Fruit fly (Drosophila melanogaster) whole organism, embryonic: ENCODE measurements around the gene CG9130.

ENCODE experiments used
- Blimp-1 ChIP-seq: fragments of 200-800 bp; sonication (Bioruptor generic); optimal IDR thresholded peaks from 3 replicates; lab custom pipeline; 2018; ENCODE audit warnings: missing biosample characterization, missing genetic modification characterization, mild to moderate bottlenecking, moderate library complexity, missing genetic modification reagents
- CG10543 ChIP-seq: fragments of 200-800 bp; sonication (Bioruptor generic); optimal IDR thresholded peaks from 3 replicates; lab custom pipeline; 2017; ENCODE audit warnings: missing biosample characterization, mild to moderate bottlenecking, missing genetic modification characterization, moderate library complexity
- CG10979 ChIP-seq: fragments of 200-800 bp; sonication (Bioruptor generic); optimal IDR thresholded peaks from 2 replicates; lab custom pipeline; 2018; ENCODE audit warnings: missing biosample characterization, mild to moderate bottlenecking, missing genetic modification characterization, moderate library complexity
- CG12219 ChIP-seq: fragments of 200-800 bp; sonication (Bioruptor generic); optimal IDR thresholded peaks from 3 replicates; lab custom pipeline; 2018; ENCODE audit warnings: missing biosample characterization, mild to moderate bottlenecking, missing genetic modification characterization
- CG14050 ChIP-seq: fragments of 200-800 bp; sonication (Bioruptor generic); IDR thresholded peaks from 3 replicates; pipeline ENCODE4 v1.3.6; 2022; ENCODE audit warnings: missing biosample characterization, missing genetic modification characterization
- CG14710 ChIP-seq: fragments of 200-800 bp; sonication (Bioruptor generic); optimal IDR thresholded peaks from 3 replicates; lab custom pipeline; 2019; ENCODE audit warnings: missing biosample characterization, mild to moderate bottlenecking, missing genetic modification characterization, moderate library complexity
- CG1529 ChIP-seq: fragments of 200-800 bp; sonication (Bioruptor generic); optimal IDR thresholded peaks from 3 replicates; lab custom pipeline; 2018; ENCODE audit warnings: missing biosample characterization, missing genetic modification characterization
- CG15514 ChIP-seq: fragments of 200-800 bp; sonication (Bioruptor generic); optimal IDR thresholded peaks from 3 replicates; lab custom pipeline; 2017; ENCODE audit warnings: missing biosample characterization, missing genetic modification characterization, mild to moderate bottlenecking, moderate library complexity, missing genetic modification reagents
- CG16779 ChIP-seq: fragments of 200-800 bp; sonication (Bioruptor generic); IDR thresholded peaks from 2 replicates; pipeline ENCODE4 v1.3.6; 2022; ENCODE audit warnings: missing biosample characterization, missing genetic modification characterization
- CG16863 ChIP-seq: fragments of 200-800 bp; sonication (Bioruptor generic); optimal IDR thresholded peaks from 3 replicates; lab custom pipeline; 2016; ENCODE audit warnings: missing biosample characterization, missing genetic modification characterization
- CG17361 ChIP-seq: fragments of 200-800 bp; sonication (Bioruptor generic); IDR thresholded peaks from 3 replicates; pipeline ENCODE4 v1.3.6; 2022; ENCODE audit warnings: missing biosample characterization, missing genetic modification characterization
- CG17385 ChIP-seq: fragments of 200-800 bp; sonication (Bioruptor generic); optimal IDR thresholded peaks from 3 replicates; lab custom pipeline; 2018; ENCODE audit warnings: missing biosample characterization, mild to moderate bottlenecking, missing genetic modification characterization
- CG1792 ChIP-seq: fragments of 200-800 bp; sonication (Bioruptor generic); optimal IDR thresholded peaks from 2 replicates; lab custom pipeline; 2016; ENCODE audit warnings: missing biosample characterization, missing genetic modification characterization
- CG2129 ChIP-seq: fragments of 200-800 bp; sonication (Bioruptor generic); IDR thresholded peaks from 2 replicates; pipeline ENCODE4 v1.3.6; 2022; ENCODE audit warnings: missing biosample characterization, missing genetic modification characterization; ENCODE audit not compliant: partially characterized antibody
- CG2678 ChIP-seq: fragments of 200-800 bp; sonication (Bioruptor generic); optimal IDR thresholded peaks from 3 replicates; lab custom pipeline; 2019; ENCODE audit warnings: missing biosample characterization, mild to moderate bottlenecking, missing genetic modification characterization, moderate library complexity
- CG30431 ChIP-seq: fragments of 200-800 bp; sonication (Bioruptor generic); optimal IDR thresholded peaks from 2 replicates; lab custom pipeline; 2017; ENCODE audit warnings: missing biosample characterization, missing genetic modification characterization
- CG3726 ChIP-seq: fragments of 200-800 bp; sonication (Bioruptor generic); IDR thresholded peaks from 3 replicates; pipeline ENCODE4, ENCODE4 v1.3.6; 2022; ENCODE audit warnings: missing biosample characterization, missing genetic modification characterization
- CG3838 ChIP-seq: fragments of 200-800 bp; sonication (Bioruptor generic); optimal IDR thresholded peaks from 3 replicates; lab custom pipeline; 2016; ENCODE audit warnings: missing biosample characterization, missing genetic modification characterization
- CG42726 ChIP-seq: fragments of 200-800 bp; sonication (Bioruptor generic); IDR thresholded peaks from 2 replicates; pipeline ENCODE4 v1.3.6; 2022; ENCODE audit warnings: missing biosample characterization, missing genetic modification characterization; ENCODE audit not compliant: partially characterized antibody
- CG4730 ChIP-seq: fragments of 200-800 bp; sonication (Bioruptor generic); IDR thresholded peaks from 2 replicates; pipeline ENCODE4 v1.3.6; 2022; ENCODE audit warnings: missing biosample characterization, missing genetic modification characterization
- CG6689 ChIP-seq: fragments of 200-800 bp; sonication (Bioruptor generic); IDR thresholded peaks from 2 replicates; pipeline ENCODE4 v1.3.6; 2022; ENCODE audit warnings: missing biosample characterization, missing genetic modification characterization
- CG6765 ChIP-seq: fragments of 200-800 bp; sonication (Bioruptor generic); optimal IDR thresholded peaks from 3 replicates; lab custom pipeline; 2017; ENCODE audit warnings: missing biosample characterization, mild to moderate bottlenecking, missing genetic modification characterization
- Dref ChIP-seq: fragments of 200-800 bp; sonication (Bioruptor generic); IDR thresholded peaks from 2 replicates; pipeline ENCODE4 v1.3.6; 2022; ENCODE audit warnings: missing biosample characterization, missing genetic modification characterization
- Fer1 ChIP-seq: fragments of 200-800 bp; sonication (Bioruptor generic); optimal IDR thresholded peaks from 2 replicates; lab custom pipeline; 2017; ENCODE audit warnings: missing biosample characterization, mild to moderate bottlenecking, missing genetic modification characterization
- Hr3 ChIP-seq: fragments of 200-800 bp; sonication (Bioruptor generic); optimal IDR thresholded peaks from 3 replicates; lab custom pipeline; 2016; ENCODE audit warnings: missing biosample characterization, missing genetic modification characterization
- Meics ChIP-seq: fragments of 200-800 bp; sonication (Bioruptor generic); optimal IDR thresholded peaks from 2 replicates; lab custom pipeline; 2017; ENCODE audit warnings: missing biosample characterization, mild to moderate bottlenecking, missing genetic modification characterization
- NK7.1 ChIP-seq: fragments of 200-800 bp; sonication (Bioruptor generic); optimal IDR thresholded peaks from 3 replicates; lab custom pipeline; 2016; ENCODE audit warnings: missing biosample characterization, missing genetic modification characterization
- Neu2 ChIP-seq: fragments of 200-800 bp; sonication (Bioruptor generic); optimal IDR thresholded peaks from 3 replicates; lab custom pipeline; 2016; ENCODE audit warnings: missing biosample characterization, missing genetic modification characterization, borderline replicate concordance
- Sox100B ChIP-seq: fragments of 200-800 bp; sonication (Bioruptor generic); optimal IDR thresholded peaks from 3 replicates; lab custom pipeline; 2018; ENCODE audit warnings: missing biosample characterization, mild to moderate bottlenecking, missing genetic modification characterization
- Stat92E ChIP-seq, 3 experiments: fragments of >200 bp in 2 of 3; fragments of 200-800 bp in 1 of 3; sonication (Bioruptor generic) in 1 of 3; optimal IDR thresholded peaks; 2 replicates each; lab custom pipeline; 2017 to 2019; ENCODE audit warnings: missing biosample characterization in 3 of 3, missing genetic modification characterization in 3 of 3, mild to moderate bottlenecking in 1 of 3, moderate library complexity in 1 of 3
- Taf1 ChIP-seq: fragments of 200-800 bp; sonication (Bioruptor generic); IDR thresholded peaks from 2 replicates; pipeline ENCODE4 v1.3.6; 2022; ENCODE audit warnings: missing biosample characterization, missing genetic modification characterization
- Tbp ChIP-seq: fragments of >200 bp; optimal IDR thresholded peaks from 2 replicates; lab custom pipeline; 2018; ENCODE audit warnings: missing biosample characterization, missing genetic modification characterization
- bbx ChIP-seq: fragments of 200-800 bp; sonication (Bioruptor generic); IDR thresholded peaks from 2 replicates; pipeline ENCODE4 v1.3.6; 2022; ENCODE audit warnings: missing biosample characterization, missing genetic modification characterization; ENCODE audit not compliant: partially characterized antibody
- br ChIP-seq: fragments of >200 bp; optimal IDR thresholded peaks from 2 replicates; lab custom pipeline; 2017
- caup ChIP-seq: fragments of 200-800 bp; sonication (Bioruptor generic); optimal IDR thresholded peaks from 3 replicates; lab custom pipeline; 2017; ENCODE audit warnings: missing biosample characterization, mild to moderate bottlenecking, missing genetic modification characterization, moderate library complexity; ENCODE audit not compliant: severe bottlenecking
- dimm ChIP-seq: fragments of 200-800 bp; sonication (Bioruptor generic); IDR thresholded peaks from 2 replicates; pipeline ENCODE4 v1.3.6; 2022; ENCODE audit warnings: missing biosample characterization, missing genetic modification characterization
- ewg ChIP-seq: fragments of 200-800 bp; sonication (Bioruptor generic); optimal IDR thresholded peaks from 3 replicates; lab custom pipeline; 2017; ENCODE audit warnings: mild to moderate bottlenecking, missing biosample characterization, missing genetic modification reagents, missing genetic modification characterization
- fru ChIP-seq: fragments of >200 bp; optimal IDR thresholded peaks from 2 replicates; lab custom pipeline; 2017
- gfzf ChIP-seq: fragments of 200-800 bp; sonication (Bioruptor generic); optimal IDR thresholded peaks from 2 replicates; lab custom pipeline; 2016; ENCODE audit warnings: missing biosample characterization, mild to moderate bottlenecking, missing genetic modification characterization, moderate library complexity
- gt ChIP-seq: fragments of 200-800 bp; sonication (Bioruptor generic); IDR thresholded peaks from 2 replicates; pipeline ENCODE4 v1.3.6; 2022; ENCODE audit warnings: missing biosample characterization, missing genetic modification characterization
- lilli ChIP-seq: fragments of 200-800 bp; sonication (Bioruptor generic); optimal IDR thresholded peaks from 3 replicates; lab custom pipeline; 2016; ENCODE audit warnings: missing biosample characterization, missing genetic modification characterization
- lmd ChIP-seq: fragments of 200-800 bp; sonication (Bioruptor generic); IDR thresholded peaks from 2 replicates; pipeline ENCODE4 v1.3.6; 2022; ENCODE audit warnings: missing biosample characterization, missing genetic modification characterization
- pan ChIP-seq, 4 experiments: fragments of >200 bp in 3 of 4; fragments of 200-800 bp in 1 of 4; sonication (Bioruptor generic) in 1 of 4; optimal IDR thresholded peaks in 3 of 4; IDR thresholded peaks in 1 of 4; 2 replicates each; pipeline versions ENCODE4 v1.3.6 to Lab custom; 2017 to 2022; ENCODE audit warnings: missing biosample characterization in 2 of 4, missing genetic modification characterization in 2 of 4, mixed read lengths in 1 of 4
- rib ChIP-seq: fragments of 200-800 bp; sonication (Bioruptor generic); IDR thresholded peaks from 2 replicates; pipeline ENCODE4 v1.3.6; 2022; ENCODE audit warnings: missing biosample characterization, missing genetic modification characterization
- sim ChIP-seq: fragments of 200-800 bp; sonication (Bioruptor generic); IDR thresholded peaks from 2 replicates; pipeline ENCODE4 v1.3.6; 2022; ENCODE audit warnings: missing biosample characterization, missing genetic modification characterization
- sima ChIP-seq: fragments of 200-800 bp; sonication (Bioruptor generic); optimal IDR thresholded peaks from 2 replicates; lab custom pipeline; 2016; ENCODE audit warnings: missing biosample characterization, missing genetic modification characterization
- slbo ChIP-seq: fragments of 200-800 bp; sonication (Bioruptor generic); IDR thresholded peaks from 2 replicates; pipeline ENCODE4 v1.3.6; 2022; ENCODE audit warnings: missing biosample characterization, missing genetic modification characterization
- trem ChIP-seq: fragments of 200-800 bp; optimal IDR thresholded peaks from 3 replicates; lab custom pipeline; 2019; ENCODE audit warnings: missing biosample characterization, mild to moderate bottlenecking, missing genetic modification characterization, moderate library complexity
- vnd ChIP-seq: fragments of 200-800 bp; sonication (Bioruptor generic); IDR thresholded peaks from 3 replicates; pipeline ENCODE4 v1.3.6; 2022; ENCODE audit warnings: missing biosample characterization, missing genetic modification characterization; ENCODE audit not compliant: partially characterized antibody

The CG9130 gene

dm6 chr3L:1300076-1300635, 48.3 kb downstream of the CG9130 start (continued):
- TF ChIP-seq CG6765 (GFP tag; lab: Kevin White, UChicago) (peak; percentile 20), trem (tag; lab: Kevin White, UChicago) (peak; percentile 86), vnd (GFP tag; lab: Robert Waterston, UW) (no peak), slbo (GFP tag; lab: Robert Waterston, UW) (peak; percentile 68), Neu2 (GFP tag; lab: Kevin White, UChicago) (no peak), lmd (GFP tag; lab: Robert Waterston, UW) (peak; percentile 83), CG2678 (tag; lab: Kevin White, UChicago) (peak; percentile 90), br (lab: Kevin White, UChicago) (no peak), CG6689 (peak; percentile 81), pan (optimal IDR thresholded peaks at IDR 0.05; lab: Kevin White, UChicago) (no peak), pan (GFP tag; optimal IDR thresholded peaks at IDR 0.05 in 1 of 2, IDR thresholded peaks at IDR 0.05 in 1 of 2) (peak in 1 of 2 experiments; percentile 82), lilli (peak; percentile 70), Dref (no peak), CG16779 (GFP tag; lab: Robert Waterston, UW) (no peak), CG17385 (GFP tag; lab: Kevin White, UChicago) (peak; percentile 79), CG4730 (GFP tag; lab: Robert Waterston, UW) (peak; percentile 69), CG3838 (GFP tag; lab: Kevin White, UChicago) (peak; percentile 30), CG14050 (GFP tag; lab: Robert Waterston, UW) (peak; percentile 61; the same call in 2 of the 3 replicates), sima (GFP tag; lab: Kevin White, UChicago) (no peak), caup (GFP tag; lab: Kevin White, UChicago) (peak; percentile 77), Hr3 (peak; percentile 74), Tbp (GFP tag; lab: Kevin White, UChicago) (no peak), Fer1 (GFP tag; lab: Kevin White, UChicago) (peak; percentile 83), bbx (GFP tag; lab: Robert Waterston, UW) (no peak), sim (GFP tag; lab: Robert Waterston, UW) (peak; percentile 69; the same call in 1 of the 2 replicates), CG1529 (peak; percentile 77), CG2129 (GFP tag; lab: Robert Waterston, UW) (no peak), CG3726 (GFP tag; lab: Robert Waterston, UW) (0 out of 3 replicates have a peak, but pooled peaks have one; percentile 47), NK7.1 (GFP tag; lab: Kevin White, UChicago) (no peak), CG30431 (GFP tag; lab: Kevin White, UChicago) (peak; percentile 60), Meics (GFP tag; lab: Kevin White, UChicago) (peak; percentile 80), ewg (GFP tag; lab: Kevin White, UChicago) (peak; percentile 65), CG15514 (GFP tag; lab: Kevin White, UChicago) (peak; percentile 43), CG16863 (GFP tag; lab: Kevin White, UChicago) (peak; percentile 38), gt (no peak), CG12219 (GFP tag; lab: Kevin White, UChicago) (peak; percentile 66), dimm (no peak), Taf1 (GFP tag; lab: Robert Waterston, UW) (peak; percentile 39; the same call in 1 of the 2 replicates), CG10543 (GFP tag; lab: Kevin White, UChicago) (peak; percentile 85), Sox100B (GFP tag; lab: Kevin White, UChicago) (no peak), Blimp-1 (GFP tag; lab: Kevin White, UChicago) (peak; percentile 91), fru (lab: Kevin White, UChicago) (no peak), CG10979 (peak; percentile 93), CG1792 (GFP tag; lab: Kevin White, UChicago) (no peak), CG17361 (GFP tag; lab: Robert Waterston, UW) (peak; percentile 94), CG42726 (GFP tag; lab: Robert Waterston, UW) (no peak), rib (GFP tag; lab: Robert Waterston, UW) (no peak; the same call in 1 of the 2 replicates), gfzf (GFP tag; lab: Kevin White, UChicago) (no peak), CG14710 (tag; lab: Kevin White, UChicago) (peak; percentile 92), Stat92E (GFP tag; optimal IDR thresholded peaks at IDR 0.05; lab: Kevin White, UChicago) (peak in 1 of 3 experiments; percentile 37)
